Fruit fly (Drosophila melanogaster): ENCODE data around the gene Mayo.

Mayo gene

dm6 chr3R:31062344-31062964 is 46.5 kb downstream of the Mayo start (continued):
- TF ChIP-seq CG4424 (GFP tag; optimal IDR thresholded peaks at IDR 0.05) (no peak), ATbp (GFP tag; optimal IDR thresholded peaks at IDR 0.05) (no peak), az2 (GFP tag; optimal IDR thresholded peaks at IDR 0.05) (peak; percentile 5), CG10654 (GFP tag; optimal IDR thresholded peaks at IDR 0.05) (no peak), dysf (GFP tag; IDR thresholded peaks at IDR 0.05) (no peak), Hr78 (GFP tag; optimal IDR thresholded peaks at IDR 0.05) (no peak), bsh (GFP tag; optimal IDR thresholded peaks at IDR 0.05) (peak; percentile 41 to 90), CG15479 (GFP tag; optimal IDR thresholded peaks at IDR 0.05) (no peak), Nf-YC (tag; optimal IDR thresholded peaks at IDR 0.05) (peak; percentile 99), Side (GFP tag; optimal IDR thresholded peaks at IDR 0.05) (no peak), ind (GFP tag; optimal IDR thresholded peaks at IDR 0.05) (no peak), CG4282 (GFP tag; optimal IDR thresholded peaks at IDR 0.05) (no peak), CG8944 (GFP tag; optimal IDR thresholded peaks at IDR 0.05) (no peak), dpn (GFP tag; optimal IDR thresholded peaks at IDR 0.05) (peak in 1 of 2 experiments; percentile 10), Mad (GFP tag; optimal IDR thresholded peaks at IDR 0.05) (no peak), eyg (GFP tag; optimal IDR thresholded peaks at IDR 0.05) (no peak), slbo (GFP tag; IDR thresholded peaks at IDR 0.05) (0 out of 2 replicates have a peak, but pooled peaks have one; percentile 6), pnt (GFP tag; optimal IDR thresholded peaks at IDR 0.05) (no peak), chm (GFP tag; IDR thresholded peaks at IDR 0.05) (no peak), Oli (tag; optimal IDR thresholded peaks at IDR 0.05) (peak; percentile 20), cas (GFP tag; IDR thresholded peaks at IDR 0.05) (no peak), Trl (optimal IDR thresholded peaks at IDR 0.05) (no peak), Trl (GFP tag; optimal IDR thresholded peaks at IDR 0.05) (no peak), Xrp1 (GFP tag; IDR thresholded peaks at IDR 0.05) (0 out of 2 replicates have a peak, but pooled peaks have one; percentile 20), CoRest (tag; optimal IDR thresholded peaks at IDR 0.05) (peak; percentile 1), danr (GFP tag; IDR thresholded peaks at IDR 0.05) (no peak), crp (GFP tag; optimal IDR thresholded peaks at IDR 0.05) (no peak), otp (GFP tag; IDR thresholded peaks at IDR 0.05) (no peak), CG33213 (GFP tag; optimal IDR thresholded peaks at IDR 0.05) (no peak), CG14710 (tag; optimal IDR thresholded peaks at IDR 0.05) (no peak), tll (GFP tag; optimal IDR thresholded peaks at IDR 0.05) (no peak), CG4854 (GFP tag; optimal IDR thresholded peaks at IDR 0.05) (no peak), eve (GFP tag; optimal IDR thresholded peaks at IDR 0.05) (peak in 1 of 2 experiments; percentile 62), CG31365 (tag; optimal IDR thresholded peaks at IDR 0.05) (no peak), CG6791 (GFP tag; IDR thresholded peaks at IDR 0.05; ENCODE audit: partially characterized antibody) (no peak), CG12391 (tag; optimal IDR thresholded peaks at IDR 0.05) (peak; percentile 33), CrebB (tag; optimal IDR thresholded peaks at IDR 0.05) (no peak), tx (GFP tag; optimal IDR thresholded peaks at IDR 0.05) (no peak), Nf-YB (GFP tag; optimal IDR thresholded peaks at IDR 0.05) (peak; percentile 99), CG12744 (GFP tag; optimal IDR thresholded peaks at IDR 0.05) (no peak), zf30C (GFP tag; optimal IDR thresholded peaks at IDR 0.05) (peak; percentile 72), zen (tag; optimal IDR thresholded peaks at IDR 0.05) (peak; percentile 19), CG16779 (GFP tag; IDR thresholded peaks at IDR 0.05) (no peak), CG8478 (optimal IDR thresholded peaks at IDR 0.05) (no peak), fd102C (GFP tag; optimal IDR thresholded peaks at IDR 0.05) (no peak), CG2199 (GFP tag; IDR thresholded peaks at IDR 0.05) (no peak), her (GFP tag; optimal IDR thresholded peaks at IDR 0.05) (no peak), phol (tag; optimal IDR thresholded peaks at IDR 0.05) (peak; percentile 11), CG6175 (GFP tag; IDR thresholded peaks at IDR 0.05) (no peak), ftz-f1 (GFP tag; optimal IDR thresholded peaks at IDR 0.05) (no peak), Kr (GFP tag; optimal IDR thresholded peaks at IDR 0.05) (no peak)

Data from whole organism, embryonic.